Worm (Caenorhabditis elegans): ENCODE data around the gene asd-1.

Gene asd-1

ce11 chrIII:4157298-4157697 lies 39.8 kb upstream of the asd-1 start, which contains the start of gene C16C10.9:
TSS of gene C16C10.9 (minus strand) at chrIII:4157398.
- no peak for TF ChIP-seq F44E2.7 (GFP tag; IDR thresholded peaks at IDR 0.05)
- TF ChIP-seq ceh-28 (tag; optimal IDR thresholded peaks at IDR 0.05) = no peak
- TF ChIP-seq T26A8.4 (GFP tag; IDR thresholded peaks at IDR 0.05) = no peak
- no peak for TF ChIP-seq lim-7 (GFP tag; IDR thresholded peaks at IDR 0.05)
- TF ChIP-seq ceh-32 (tag; optimal IDR thresholded peaks at IDR 0.05; ENCODE audit: poor library complexity) = no peak
- no peak for TF ChIP-seq hmg-1.1 (GFP tag; IDR thresholded peaks at IDR 0.05)
- no peak for TF ChIP-seq unc-130 (GFP tag; optimal IDR thresholded peaks at IDR 0.05)
- no peak for TF ChIP-seq nhr-48 (tag; optimal IDR thresholded peaks at IDR 0.05)
- no peak for TF ChIP-seq lir-3 (tag; optimal IDR thresholded peaks at IDR 0.05)
- TF ChIP-seq dmd-9 (GFP tag; IDR thresholded peaks at IDR 0.05) = no peak
- TF ChIP-seq lin-39 (tag; optimal IDR thresholded peaks at IDR 0.05) = no peak
- no peak for TF ChIP-seq spr-3 (GFP tag; optimal IDR thresholded peaks at IDR 0.05)
- no peak for TF ChIP-seq attf-4 (tag; optimal IDR thresholded peaks at IDR 0.05)
- TF ChIP-seq zag-1 (tag; optimal IDR thresholded peaks at IDR 0.05) = no peak
- TF ChIP-seq pqm-1 (tag; optimal IDR thresholded peaks at IDR 0.05) = no peak
- no peak for TF ChIP-seq pha-4 (GFP tag; IDR thresholded peaks at IDR 0.05)
- no peak for TF ChIP-seq pha-4 (tag; optimal IDR thresholded peaks at IDR 0.05)
- TF ChIP-seq saeg-2 (GFP tag; IDR thresholded peaks at IDR 0.05) = no peak
- no peak for TF ChIP-seq egl-27 (tag; optimal IDR thresholded peaks at IDR 0.05)
- TF ChIP-seq nhr-10 (tag; optimal IDR thresholded peaks at IDR 0.05) = no peak

ce11 chrIII:4160937-4161336 lies 36.1 kb upstream of the asd-1 start, which contains the start of gene C01G12.16:
TSS of gene C01G12.16 (plus strand) at chrIII:4161237.
- TF ChIP-seq nhr-10 (tag; optimal IDR thresholded peaks at IDR 0.05) = no peak

- TF ChIP-seq lin-39 (tag; optimal IDR thresholded peaks at IDR 0.05) (no peak), jun-1 (tag; optimal IDR thresholded peaks at IDR 0.05) (no peak), ceh-82 (tag; optimal IDR thresholded peaks at IDR 0.05) (no peak), fos-1 (tag; optimal IDR thresholded peaks at IDR 0.05) (no peak), pha-4 (GFP tag; IDR thresholded peaks at IDR 0.05) (no peak), pha-4 (tag; optimal IDR thresholded peaks at IDR 0.05) (no peak), egl-27 (tag; optimal IDR thresholded peaks at IDR 0.05) (no peak), aly-2 (tag; optimal IDR thresholded peaks at IDR 0.05) (no peak), egl-43 (GFP tag; IDR thresholded peaks at IDR 0.05) (no peak), php-3 (GFP tag; IDR thresholded peaks at IDR 0.05) (no peak), mep-1 (tag; optimal IDR thresholded peaks at IDR 0.05) (no peak), ceh-44 (GFP tag; IDR thresholded peaks at IDR 0.05) (no peak), madf-9 (GFP tag; conservative IDR thresholded peaks at IDR 0.05) (no peak), lin-38 (GFP tag; IDR thresholded peaks at IDR 0.05) (no peak), nhr-28 (tag; optimal IDR thresholded peaks at IDR 0.05) (no peak)
These were observed 33.0 kb upstream of the asd-1 start, which contains the start of gene C16C10.8 for ce11 chrIII:4164071-4164470. TSS of gene C16C10.8 (minus strand) at chrIII:4164171.

- TF ChIP-seq php-3 (GFP tag; IDR thresholded peaks at IDR 0.05) (no peak), mep-1 (tag; optimal IDR thresholded peaks at IDR 0.05) (no peak), nhr-41 (GFP tag; IDR thresholded peaks at IDR 0.05) (no peak), lin-13 (GFP tag; optimal IDR thresholded peaks at IDR 0.05) (no peak), zfp-2 (tag; optimal IDR thresholded peaks at IDR 0.05) (no peak), spr-3 (GFP tag; optimal IDR thresholded peaks at IDR 0.05) (no peak), ceh-20 (GFP tag; IDR thresholded peaks at IDR 0.05) (no peak), daf-16 (GFP tag; optimal IDR thresholded peaks at IDR 0.05) (no peak), daf-16 (tag; optimal IDR thresholded peaks at IDR 0.05) (no peak), ama-1 (optimal IDR thresholded peaks at IDR 0.05) (no peak), mes-2 (tag; optimal IDR thresholded peaks at IDR 0.05; ENCODE audit: poor library complexity, severe bottlenecking) (no peak), tag-97 (GFP tag; IDR thresholded peaks at IDR 0.05) (no peak), lin-38 (GFP tag; IDR thresholded peaks at IDR 0.05) (no peak), madf-5 (GFP tag; IDR thresholded peaks at IDR 0.05) (no peak), fkh-10 (GFP tag; optimal IDR thresholded peaks at IDR 0.05) (no peak), mdl-1 (tag; optimal IDR thresholded peaks at IDR 0.05) (no peak)
These were observed 30.3 kb upstream of the asd-1 start, which contains the start of gene rnf-5 for ce11 chrIII:4166745-4167144. TSS of gene rnf-5 (minus strand) at chrIII:4166845.
